Worm (Caenorhabditis elegans): ENCODE data around the gene str-151.

DNA sequence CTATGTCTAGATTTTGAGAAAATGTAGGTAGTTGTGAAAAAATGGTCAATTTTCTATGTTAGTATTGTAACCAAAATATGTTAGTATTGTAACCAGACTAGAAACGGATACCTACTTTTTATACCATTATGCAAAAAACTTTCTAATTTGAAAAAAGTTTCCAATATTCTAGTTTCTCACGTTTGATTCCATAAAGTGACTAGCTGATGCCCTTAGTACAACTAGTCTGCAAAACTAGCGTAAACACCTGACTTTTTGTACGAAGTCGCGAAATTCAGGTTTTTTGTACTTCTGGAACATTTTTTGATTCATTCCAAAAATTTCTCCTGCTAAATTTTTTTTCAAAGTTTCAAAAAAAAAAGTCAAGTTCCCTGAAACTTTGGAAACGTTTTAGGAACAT is 7.9 kb upstream of the str-151 start:
- TF ChIP-seq pqm-1 (tag; optimal IDR thresholded peaks at IDR 0.05) (no peak), nhr-11 (tag; optimal IDR thresholded peaks at IDR 0.05) (no peak), lin-13 (GFP tag; optimal IDR thresholded peaks at IDR 0.05) (no peak)
